Worm (Caenorhabditis elegans) whole organism, midembryonic: ENCODE results near the gene K06A4.6.

Experiments
- T22C8.4 ChIP-seq: fragments of 200-800 bp; sonication (Bioruptor generic); IDR thresholded peaks from 2 replicates; pipeline ENCODE4 v1.3.6; 2022; ENCODE audit warnings: missing genetic modification characterization, missing compliant biosample characterization
- cog-1 ChIP-seq: sonication (generic microtip); optimal IDR thresholded peaks from 2 replicates; lab custom pipeline; 2016; ENCODE audit warnings: missing genetic modification characterization, missing compliant biosample characterization
- flt-1 ChIP-seq: fragments of 200-800 bp; sonication (Bioruptor generic); IDR thresholded peaks from 2 replicates; pipeline ENCODE4 v1.3.6; 2022; ENCODE audit warnings: missing genetic modification characterization, missing compliant biosample characterization
- klf-2 ChIP-seq: fragments of 200-800 bp; sonication (Bioruptor generic); conservative IDR thresholded peaks from 2 replicates; pipeline ENCODE4 v1.3.6; 2022; ENCODE audit warnings: missing genetic modification reagents, missing genetic modification characterization, missing compliant biosample characterization
- med-1 ChIP-seq: sonication (generic microtip); optimal IDR thresholded peaks from 2 replicates; lab custom pipeline; 2017; ENCODE audit warnings: missing genetic modification characterization, mild to moderate bottlenecking, missing compliant biosample characterization, antibody characterized with exemption, missing genetic modification reagents; ENCODE audit not compliant: insufficient read depth
- ref-1 ChIP-seq: fragments of 200-800 bp; sonication (Bioruptor generic); conservative IDR thresholded peaks from 2 replicates; pipeline ENCODE4 v1.3.6; 2022; ENCODE audit warnings: missing genetic modification reagents, missing genetic modification characterization, missing compliant biosample characterization
- tab-1 ChIP-seq: fragments of 200-800 bp; sonication (Bioruptor generic); IDR thresholded peaks from 2 replicates; pipeline ENCODE4 v1.3.6; 2022; ENCODE audit warnings: missing genetic modification characterization, missing compliant biosample characterization
- ztf-23 ChIP-seq: fragments of 200-800 bp; sonication (Bioruptor generic); IDR thresholded peaks from 2 replicates; pipeline ENCODE4 v1.3.6; 2022; ENCODE audit warnings: missing genetic modification reagents, missing genetic modification characterization, missing compliant biosample characterization
- ztf-29 ChIP-seq: fragments of 200-800 bp; sonication (Bioruptor generic); IDR thresholded peaks from 2 replicates; pipeline ENCODE4 v1.3.6; 2022; ENCODE audit warnings: missing genetic modification reagents, missing genetic modification characterization, missing compliant biosample characterization

- TF ChIP-seq T22C8.4 (GFP tag; lab: Robert Waterston, UW) (no peak), cog-1 (tag; lab: Kevin White, UChicago) (no peak), ztf-29 (GFP tag; lab: Robert Waterston, UW) (no peak), ref-1 (no peak), med-1 (GFP tag; lab: Kevin White, UChicago) (no peak), ztf-23 (GFP tag; lab: Robert Waterston, UW) (no peak), flt-1 (GFP tag; lab: Robert Waterston, UW) (no peak), tab-1 (GFP tag; lab: Robert Waterston, UW) (no peak), klf-2 (GFP tag; lab: Robert Waterston, UW) (no peak)
Measured at ce11 chrV:9527984-9528383, 47.5 kb upstream of the K06A4.6 start.
